Fruit fly (Drosophila melanogaster) whole organism, embryonic: ENCODE results near the gene CG11891.

Source experiments
- CG9876 ChIP-seq: fragments of 200-800 bp; sonication (Bioruptor generic); optimal IDR thresholded peaks from 2 replicates; lab custom pipeline; 2016; ENCODE audit warnings: missing biosample characterization, missing genetic modification characterization
- HLH54F ChIP-seq: fragments of 200-800 bp; sonication (Bioruptor generic); optimal IDR thresholded peaks from 3 replicates; lab custom pipeline; 2016; ENCODE audit warnings: missing biosample characterization, missing genetic modification characterization
- exex ChIP-seq: fragments of 200-800 bp; sonication (Bioruptor generic); optimal IDR thresholded peaks from 4 replicates; lab custom pipeline; 2018; ENCODE audit warnings: missing biosample characterization, mild to moderate bottlenecking, missing genetic modification characterization, moderate library complexity
- nau ChIP-seq: fragments of 200-800 bp; sonication (Bioruptor generic); optimal IDR thresholded peaks from 3 replicates; lab custom pipeline; 2017; ENCODE audit warnings: missing biosample characterization, mild to moderate bottlenecking, missing genetic modification characterization, missing genetic modification reagents

CG11891 gene

dm6 chr3R:25322657-25323056 lies 52.6 kb downstream of the CG11891 start, which contains the start of gene CG10562:
TSS of gene CG10562 (minus strand) at chr3R:25322757.
- TF ChIP-seq CG9876 (GFP tag; lab: Kevin White, UChicago): no peak
- no peak for TF ChIP-seq HLH54F
- TF ChIP-seq nau (GFP tag; lab: Kevin White, UChicago): no peak
- peak; percentile 20 for TF ChIP-seq exex (tag; lab: Kevin White, UChicago)
